Fruit fly (Drosophila melanogaster) whole organism, embryonic: ENCODE measurements around the gene CG5608.

Experiments used
- Bdp1 ChIP-seq: fragments of 200-800 bp; sonication (Bioruptor generic); optimal IDR thresholded peaks from 3 replicates; lab custom pipeline; 2016; ENCODE audit warnings: missing biosample characterization, missing genetic modification characterization
- CG10267 ChIP-seq: fragments of 200-800 bp; sonication (Bioruptor generic); optimal IDR thresholded peaks from 2 replicates; lab custom pipeline; 2018; ENCODE audit warnings: missing biosample characterization, mild to moderate bottlenecking, missing genetic modification characterization, moderate library complexity
- CG10321 ChIP-seq: fragments of 200-800 bp; sonication (Bioruptor generic); IDR thresholded peaks from 2 replicates; pipeline ENCODE4 v1.3.6; 2022; ENCODE audit warnings: missing biosample characterization, missing genetic modification characterization
- CG10431 ChIP-seq: fragments of 200-800 bp; sonication (Bioruptor generic); optimal IDR thresholded peaks from 3 replicates; lab custom pipeline; 2018; ENCODE audit warnings: missing biosample characterization, mild to moderate bottlenecking, missing genetic modification characterization
- CG10462 ChIP-seq: fragments of 200-800 bp; sonication (Bioruptor generic); optimal IDR thresholded peaks from 2 replicates; lab custom pipeline; 2016; ENCODE audit warnings: missing biosample characterization, missing genetic modification characterization
- CG10654 ChIP-seq: fragments of 200-800 bp; sonication (Bioruptor generic); optimal IDR thresholded peaks from 2 replicates; lab custom pipeline; 2016; ENCODE audit warnings: missing biosample characterization, missing genetic modification characterization
- CG12071 ChIP-seq: fragments of 200-800 bp; sonication (Bioruptor generic); optimal IDR thresholded peaks from 3 replicates; lab custom pipeline; 2018; ENCODE audit warnings: missing biosample characterization, mild to moderate bottlenecking, missing genetic modification characterization
- CG12299 ChIP-seq: fragments of 200-800 bp; sonication (Bioruptor generic); optimal IDR thresholded peaks from 2 replicates; lab custom pipeline; 2018; ENCODE audit warnings: missing biosample characterization, mild to moderate bottlenecking, missing genetic modification characterization
- CG13287 ChIP-seq: fragments of 200-800 bp; sonication (Bioruptor generic); IDR thresholded peaks from 2 replicates; pipeline ENCODE4 v1.3.6; 2022; ENCODE audit warnings: missing biosample characterization, missing genetic modification characterization; ENCODE audit not compliant: partially characterized antibody
- CG13424 ChIP-seq: fragments of 200-800 bp; sonication (Bioruptor generic); optimal IDR thresholded peaks from 2 replicates; lab custom pipeline; 2019; ENCODE audit warnings: missing biosample characterization, mild to moderate bottlenecking, missing genetic modification characterization, moderate library complexity
- CG14441 ChIP-seq: fragments of 200-800 bp; sonication (Bioruptor generic); IDR thresholded peaks from 2 replicates; pipeline ENCODE4 v1.3.6; 2022; ENCODE audit warnings: missing biosample characterization, missing genetic modification characterization
- CG14710 ChIP-seq: fragments of 200-800 bp; sonication (Bioruptor generic); optimal IDR thresholded peaks from 3 replicates; lab custom pipeline; 2019; ENCODE audit warnings: missing biosample characterization, mild to moderate bottlenecking, missing genetic modification characterization, moderate library complexity
- CG1602 ChIP-seq: fragments of 200-800 bp; sonication (Bioruptor generic); optimal IDR thresholded peaks from 3 replicates; lab custom pipeline; 2016; ENCODE audit warnings: missing biosample characterization, missing genetic modification characterization
- CG1603 ChIP-seq: fragments of 200-800 bp; sonication (Bioruptor generic); optimal IDR thresholded peaks from 2 replicates; lab custom pipeline; 2019; ENCODE audit warnings: missing biosample characterization, mild to moderate bottlenecking, missing genetic modification characterization, moderate library complexity
- CG1647 ChIP-seq: fragments of 200-800 bp; sonication (Bioruptor generic); optimal IDR thresholded peaks from 3 replicates; lab custom pipeline; 2016; ENCODE audit warnings: missing biosample characterization, missing genetic modification characterization
- CG17359 ChIP-seq: fragments of 200-800 bp; sonication (Bioruptor generic); optimal IDR thresholded peaks from 3 replicates; lab custom pipeline; 2018; ENCODE audit warnings: missing biosample characterization, mild to moderate bottlenecking, missing genetic modification characterization, moderate library complexity
- CG17829 ChIP-seq: fragments of 200-800 bp; optimal IDR thresholded peaks from 2 replicates; lab custom pipeline; 2019; ENCODE audit warnings: missing biosample characterization, mild to moderate bottlenecking, missing genetic modification characterization, moderate library complexity
- CG2120 ChIP-seq: fragments of 200-800 bp; sonication (Bioruptor generic); optimal IDR thresholded peaks from 3 replicates; lab custom pipeline; 2016; ENCODE audit warnings: missing biosample characterization, missing genetic modification characterization
- CG33557 ChIP-seq: fragments of 200-800 bp; sonication (Bioruptor generic); optimal IDR thresholded peaks from 2 replicates; lab custom pipeline; 2019; ENCODE audit warnings: missing biosample characterization, mild to moderate bottlenecking, missing genetic modification characterization, moderate library complexity
- CG4404 ChIP-seq: fragments of 200-800 bp; sonication (Bioruptor generic); IDR thresholded peaks from 2 replicates; pipeline ENCODE4 v1.3.6; 2022; ENCODE audit warnings: missing biosample characterization, missing genetic modification characterization
- CG5953 ChIP-seq: fragments of 200-800 bp; sonication (Bioruptor generic); IDR thresholded peaks from 2 replicates; pipeline ENCODE4 v1.3.6; 2022; ENCODE audit warnings: missing biosample characterization, missing genetic modification characterization
- CG7372 ChIP-seq: fragments of 200-800 bp; sonication (Bioruptor generic); IDR thresholded peaks from 2 replicates; pipeline ENCODE4 v1.3.6; 2022; ENCODE audit warnings: missing biosample characterization, missing genetic modification characterization
- CG7963 ChIP-seq: fragments of 200-800 bp; sonication (Bioruptor generic); IDR thresholded peaks from 3 replicates; pipeline ENCODE4 v1.3.6; 2022; ENCODE audit warnings: missing biosample characterization, missing genetic modification characterization; ENCODE audit not compliant: partially characterized antibody
- CG8290 ChIP-seq, 3 experiments: fragments of 200-800 bp; sonication (Bioruptor generic); optimal IDR thresholded peaks; 2 replicates each; lab custom pipeline; 2016 to 2019; ENCODE audit warnings: missing biosample characterization in 3 of 3, missing genetic modification characterization in 3 of 3, mild to moderate bottlenecking in 2 of 3, moderate library complexity in 1 of 3
- CG9437 ChIP-seq: fragments of 200-800 bp; sonication (Bioruptor generic); optimal IDR thresholded peaks from 2 replicates; lab custom pipeline; 2018; ENCODE audit warnings: missing biosample characterization, mild to moderate bottlenecking, missing genetic modification characterization
- CTCF ChIP-seq: fragments of 200-800 bp; sonication (Bioruptor generic); optimal IDR thresholded peaks from 2 replicates; lab custom pipeline; 2017; ENCODE audit warnings: missing biosample characterization, mild to moderate bottlenecking, missing genetic modification characterization, moderate library complexity
- Doc3 ChIP-seq: fragments of 200-800 bp; sonication (Bioruptor generic); IDR thresholded peaks from 3 replicates; pipeline ENCODE4 v1.3.6; 2022; ENCODE audit warnings: missing biosample characterization, missing genetic modification characterization; ENCODE audit not compliant: partially characterized antibody
- ERR ChIP-seq: fragments of 200-800 bp; sonication (Bioruptor generic); optimal IDR thresholded peaks from 2 replicates; lab custom pipeline; 2016; ENCODE audit warnings: missing biosample characterization, missing genetic modification characterization
- Eip74EF ChIP-seq, 2 experiments: fragments of 200-800 bp in 1 of 2; fragments of >200 bp in 1 of 2; sonication (Bioruptor generic) in 1 of 2; optimal IDR thresholded peaks; 2 replicates each; lab custom pipeline; 2017 to 2019; ENCODE audit warnings: missing biosample characterization in 2 of 2, missing genetic modification characterization in 2 of 2, mild to moderate bottlenecking in 1 of 2, moderate library complexity in 1 of 2
- Ets97D ChIP-seq: fragments of 200-800 bp; sonication (Bioruptor generic); optimal IDR thresholded peaks from 3 replicates; lab custom pipeline; 2016; ENCODE audit warnings: missing biosample characterization, missing genetic modification characterization
- Fer1 ChIP-seq: fragments of 200-800 bp; sonication (Bioruptor generic); optimal IDR thresholded peaks from 2 replicates; lab custom pipeline; 2017; ENCODE audit warnings: missing biosample characterization, mild to moderate bottlenecking, missing genetic modification characterization
- HmgZ ChIP-seq: fragments of 200-800 bp; sonication (Bioruptor generic); optimal IDR thresholded peaks from 2 replicates; lab custom pipeline; 2018; ENCODE audit warnings: missing biosample characterization, mild to moderate bottlenecking, missing genetic modification characterization
- Max ChIP-seq: fragments of 200-800 bp; sonication (Bioruptor generic); optimal IDR thresholded peaks from 2 replicates; lab custom pipeline; 2016; ENCODE audit warnings: missing biosample characterization, mild to moderate bottlenecking, missing genetic modification characterization
- Myb ChIP-seq: fragments of 200-800 bp; sonication (Bioruptor generic); optimal IDR thresholded peaks from 2 replicates; lab custom pipeline; 2016; ENCODE audit warnings: missing biosample characterization, missing genetic modification characterization
- NFAT ChIP-seq: fragments of 200-800 bp; sonication (Bioruptor generic); IDR thresholded peaks from 2 replicates; pipeline ENCODE4 v1.3.6; 2022; ENCODE audit warnings: missing biosample characterization, missing genetic modification characterization
- Side ChIP-seq: fragments of 200-800 bp; sonication (Bioruptor generic); optimal IDR thresholded peaks from 2 replicates; lab custom pipeline; 2016; ENCODE audit warnings: missing biosample characterization, missing genetic modification characterization
- Trl ChIP-seq, 3 experiments: fragments of >200 bp in 2 of 3; fragments of 200-800 bp in 1 of 3; sonication (Bioruptor generic) in 1 of 3; optimal IDR thresholded peaks; 2 replicates in 1 of 3; 3 replicates in 2 of 3; lab custom pipeline; 2016 to 2017; ENCODE audit warnings: missing biosample characterization in 1 of 3, missing genetic modification characterization in 1 of 3
- bowl ChIP-seq: fragments of 200-800 bp; sonication (Bioruptor generic); IDR thresholded peaks from 2 replicates; pipeline ENCODE4 v1.3.6; 2022; ENCODE audit warnings: missing biosample characterization, missing genetic modification characterization
- bsh ChIP-seq, 2 experiments: fragments of 200-800 bp; sonication (Bioruptor generic); optimal IDR thresholded peaks; 2 replicates each; lab custom pipeline; 2017 to 2018; ENCODE audit warnings: mild to moderate bottlenecking in 2 of 2, missing biosample characterization in 2 of 2, missing genetic modification characterization in 2 of 2, moderate library complexity in 1 of 2
- dysf ChIP-seq: fragments of 200-800 bp; sonication (Bioruptor generic); IDR thresholded peaks from 3 replicates; pipeline ENCODE4 v1.3.6; 2022; ENCODE audit warnings: missing biosample characterization, missing genetic modification characterization
- emc ChIP-seq: fragments of 200-800 bp; sonication (Bioruptor generic); optimal IDR thresholded peaks from 2 replicates; lab custom pipeline; 2016; ENCODE audit warnings: missing biosample characterization, missing genetic modification characterization
- hb ChIP-seq: fragments of 200-800 bp; sonication (Bioruptor generic); IDR thresholded peaks from 3 replicates; pipeline ENCODE4 v1.3.6; 2022; ENCODE audit warnings: missing biosample characterization, missing genetic modification characterization; ENCODE audit not compliant: partially characterized antibody
- mld ChIP-seq: fragments of 200-800 bp; sonication (Bioruptor generic); IDR thresholded peaks from 3 replicates; pipeline ENCODE4 v1.3.6; 2022; ENCODE audit warnings: missing biosample characterization, missing genetic modification characterization; ENCODE audit not compliant: partially characterized antibody
- pzg ChIP-seq: fragments of 200-800 bp; sonication (Bioruptor generic); optimal IDR thresholded peaks from 3 replicates; lab custom pipeline; 2018; ENCODE audit warnings: missing biosample characterization, mild to moderate bottlenecking, missing genetic modification characterization, moderate library complexity
- sens ChIP-seq: fragments of 200-800 bp; sonication (Bioruptor generic); peaks from one replicate; lab custom pipeline; 2016; ENCODE audit warnings: missing biosample characterization, missing genetic modification characterization
- sima ChIP-seq: fragments of 200-800 bp; sonication (Bioruptor generic); optimal IDR thresholded peaks from 2 replicates; lab custom pipeline; 2016; ENCODE audit warnings: missing biosample characterization, missing genetic modification characterization
- tna ChIP-seq: fragments of 200-800 bp; sonication (Bioruptor generic); IDR thresholded peaks from 2 replicates; pipeline ENCODE4 v1.3.6; 2022; ENCODE audit warnings: missing biosample characterization, missing genetic modification characterization; ENCODE audit not compliant: partially characterized antibody
- trem ChIP-seq: fragments of 200-800 bp; optimal IDR thresholded peaks from 3 replicates; lab custom pipeline; 2019; ENCODE audit warnings: missing biosample characterization, mild to moderate bottlenecking, missing genetic modification characterization, moderate library complexity
- wdn ChIP-seq: fragments of 200-800 bp; sonication (Bioruptor generic); IDR thresholded peaks from 2 replicates; pipeline ENCODE4 v1.3.6; 2022; ENCODE audit warnings: missing biosample characterization, missing genetic modification characterization

The CG5608 gene

dm6 chr3R:12439401-12440143, 25.5 kb downstream of the CG5608 start, which contains the start of gene Desat1 (continued):
- TF ChIP-seq HmgZ (peak; percentile 36), tna (peak; percentile 81), hb (GFP tag; lab: Robert Waterston, UW) (peak; percentile 79), CG13287 (GFP tag; lab: Robert Waterston, UW) (peak; percentile 94), trem (peak; percentile 79), Bdp1 (GFP tag; lab: Kevin White, UChicago) (no peak), bsh (GFP tag; optimal IDR thresholded peaks at IDR 0.05; lab: Kevin White, UChicago) (no peak), CG4404 (GFP tag; lab: Robert Waterston, UW) (no peak), CG17829 (peak; percentile 15), NFAT (GFP tag; lab: Robert Waterston, UW) (peak; percentile 9; the same call in 1 of the 2 replicates), CG10321 (GFP tag; lab: Robert Waterston, UW) (no peak), CG13424 (tag; lab: Kevin White, UChicago) (no peak), CG10462 (GFP tag; lab: Kevin White, UChicago) (no peak), Fer1 (GFP tag; lab: Kevin White, UChicago) (no peak), CG7963 (peak; percentile 88), Side (GFP tag; lab: Kevin White, UChicago) (no peak), CG1647 (no peak), wdn (no peak), CTCF (peak; percentile 14), CG17359 (no peak), CG7372 (GFP tag; lab: Robert Waterston, UW) (no peak), mld (peak; percentile 72), dysf (GFP tag; lab: Robert Waterston, UW) (no peak), CG12299 (no peak), Doc3 (GFP tag; lab: Robert Waterston, UW) (peak; percentile 90), CG12071 (GFP tag; lab: Kevin White, UChicago) (no peak), Ets97D (peak; percentile 51), CG9437 (GFP tag; lab: Kevin White, UChicago) (no peak), Myb (GFP tag; lab: Kevin White, UChicago) (peak; percentile 85), ERR (GFP tag; lab: Kevin White, UChicago) (no peak), CG10431 (GFP tag; lab: Kevin White, UChicago) (no peak), pzg (peak; percentile 63), CG10267 (peak; percentile 50), emc (no peak), CG33557 (GFP tag; lab: Kevin White, UChicago) (peak; percentile 23), CG1603 (tag; lab: Kevin White, UChicago) (peak; percentile 27), sima (no peak), CG14441 (GFP tag; lab: Robert Waterston, UW) (no peak), CG2120 (GFP tag; lab: Kevin White, UChicago) (peak; percentile 51), Eip74EF (GFP tag; optimal IDR thresholded peaks at IDR 0.05; lab: Kevin White, UChicago) (no peak), CG14710 (tag; lab: Kevin White, UChicago) (peak; percentile 59), CG5953 (GFP tag; lab: Robert Waterston, UW) (no peak), CG1602 (GFP tag; lab: Kevin White, UChicago) (no peak), Max (GFP tag; lab: Kevin White, UChicago) (no peak), sens (peak; percentile 69), Trl (optimal IDR thresholded peaks at IDR 0.05; lab: Kevin White, UChicago) (no peak), Trl (GFP tag; optimal IDR thresholded peaks at IDR 0.05; lab: Kevin White, UChicago) (no peak), CG8290 (GFP tag; optimal IDR thresholded peaks at IDR 0.05; lab: Kevin White, UChicago) (peak; percentile 26), CG8290 (tag; optimal IDR thresholded peaks at IDR 0.05; lab: Kevin White, UChicago) (peak in 1 of 2 experiments; percentile 18), CG10654 (no peak), bowl (GFP tag; lab: Robert Waterston, UW) (no peak)
